Worm (Caenorhabditis elegans) whole organism, mixed stage, embryonic: ENCODE data around the gene F49C12.1.

Experiments used
- M03D4.4 ChIP-seq: sonication (generic microtip); optimal IDR thresholded peaks from 2 replicates; lab custom pipeline; 2017; ENCODE audit warnings: mild to moderate bottlenecking, missing genetic modification characterization, missing compliant biosample characterization
- bed-3 ChIP-seq: fragments of 200-800 bp; sonication (Bioruptor generic); optimal IDR thresholded peaks from 3 replicates; lab custom pipeline; 2018; ENCODE audit warnings: mild to moderate bottlenecking, missing genetic modification characterization, moderate library complexity, missing compliant biosample characterization
- blmp-1 ChIP-seq: fragments of 150-350 bp; optimal IDR thresholded peaks from 2 replicates; lab custom pipeline; 2014; ENCODE audit warnings: missing biosample characterization, missing genetic modification characterization
- ceh-39 ChIP-seq: fragments of 150-350 bp; optimal IDR thresholded peaks from 2 replicates; lab custom pipeline; 2014; ENCODE audit warnings: missing biosample characterization, missing genetic modification characterization
- ceh-43 ChIP-seq: fragments of 200-800 bp; sonication (Bioruptor generic); optimal IDR thresholded peaks from 2 replicates; lab custom pipeline; 2018; ENCODE audit warnings: mild to moderate bottlenecking, missing genetic modification characterization, moderate library complexity, missing compliant biosample characterization
- ceh-83 ChIP-seq: fragments of 200-800 bp; sonication (Bioruptor generic); optimal IDR thresholded peaks from 2 replicates; lab custom pipeline; 2018; ENCODE audit warnings: mild to moderate bottlenecking, missing genetic modification characterization, missing compliant biosample characterization
- ces-1 ChIP-seq: fragments of 150-350 bp; optimal IDR thresholded peaks from 2 replicates; lab custom pipeline; 2014; ENCODE audit warnings: missing biosample characterization, missing genetic modification reagents, missing genetic modification characterization
- cnd-1 ChIP-seq: fragments of 200-800 bp; sonication (Bioruptor generic); optimal IDR thresholded peaks from 2 replicates; lab custom pipeline; 2018; ENCODE audit warnings: mild to moderate bottlenecking, missing genetic modification characterization, missing compliant biosample characterization
- drap-1 ChIP-seq: fragments of 200-800 bp; sonication (Bioruptor generic); optimal IDR thresholded peaks from 3 replicates; lab custom pipeline; 2018; ENCODE audit warnings: mild to moderate bottlenecking, missing genetic modification characterization, missing compliant biosample characterization
- elt-1 ChIP-seq: sonication (generic microtip); optimal IDR thresholded peaks from 2 replicates; lab custom pipeline; 2017; ENCODE audit warnings: missing genetic modification characterization, mild to moderate bottlenecking, missing compliant biosample characterization, antibody characterized with exemption, moderate library complexity, borderline replicate concordance; ENCODE audit not compliant: insufficient read depth
- elt-3 ChIP-seq: fragments of 150-350 bp; optimal IDR thresholded peaks from 2 replicates; lab custom pipeline; 2014; ENCODE audit warnings: missing biosample characterization, missing genetic modification characterization
- flh-1 ChIP-seq: fragments of 200-800 bp; sonication (Bioruptor generic); optimal IDR thresholded peaks from 2 replicates; lab custom pipeline; 2018; ENCODE audit warnings: mild to moderate bottlenecking, missing genetic modification characterization, moderate library complexity, missing compliant biosample characterization
- ham-2 ChIP-seq: fragments of 200-800 bp; sonication (Bioruptor generic); optimal IDR thresholded peaks from 2 replicates; lab custom pipeline; 2018; ENCODE audit warnings: mild to moderate bottlenecking, missing genetic modification characterization, missing compliant biosample characterization
- hlh-1 ChIP-seq: fragments of 150-350 bp; optimal IDR thresholded peaks from 2 replicates; lab custom pipeline; 2014; ENCODE audit warnings: missing biosample characterization, missing genetic modification reagents, missing genetic modification characterization
- lin-13 ChIP-seq: fragments of 150-350 bp; optimal IDR thresholded peaks from 2 replicates; lab custom pipeline; 2014; ENCODE audit warnings: missing biosample characterization, missing genetic modification characterization
- lin-32 ChIP-seq: fragments of 200-800 bp; sonication (Bioruptor generic); optimal IDR thresholded peaks from 2 replicates; lab custom pipeline; 2018; ENCODE audit warnings: mild to moderate bottlenecking, missing genetic modification characterization, missing compliant biosample characterization
- lsy-2 ChIP-seq: fragments of 150-350 bp; optimal IDR thresholded peaks from 2 replicates; lab custom pipeline; 2014; ENCODE audit warnings: missing biosample characterization, missing genetic modification characterization
- mab-5 ChIP-seq: fragments of 150-350 bp; optimal IDR thresholded peaks from 2 replicates; lab custom pipeline; 2014; ENCODE audit warnings: missing biosample characterization, missing genetic modification characterization
- mep-1 ChIP-seq: fragments of 150-350 bp; optimal IDR thresholded peaks from 2 replicates; lab custom pipeline; 2017; ENCODE audit warnings: missing biosample characterization, missing genetic modification reagents, missing genetic modification characterization, inconsistent platforms
- mls-2 ChIP-seq: sonication (generic microtip); optimal IDR thresholded peaks from 2 replicates; lab custom pipeline; 2016; ENCODE audit warnings: mild to moderate bottlenecking, missing genetic modification characterization, moderate library complexity, missing compliant biosample characterization
- nhr-12 ChIP-seq: fragments of 150-350 bp; optimal IDR thresholded peaks from 2 replicates; lab custom pipeline; 2014; ENCODE audit warnings: missing biosample characterization, missing genetic modification characterization
- nhr-2 ChIP-seq: fragments of 150-350 bp; optimal IDR thresholded peaks from 2 replicates; lab custom pipeline; 2014; ENCODE audit warnings: missing biosample characterization, missing genetic modification characterization
- nhr-237 ChIP-seq: fragments of 150-350 bp; optimal IDR thresholded peaks from 2 replicates; lab custom pipeline; 2014; ENCODE audit warnings: missing biosample characterization, missing genetic modification characterization
- nhr-28 ChIP-seq: fragments of 150-350 bp; optimal IDR thresholded peaks from 2 replicates; lab custom pipeline; 2014; ENCODE audit warnings: missing biosample characterization, missing genetic modification characterization
- nhr-76 ChIP-seq: sonication (generic microtip); optimal IDR thresholded peaks from 2 replicates; lab custom pipeline; 2017; ENCODE audit warnings: missing biosample characterization, missing genetic modification characterization
- pha-4 ChIP-seq: fragments of 150-350 bp; optimal IDR thresholded peaks from 2 replicates; lab custom pipeline; 2018; ENCODE audit warnings: missing biosample characterization, missing genetic modification reagents, missing genetic modification characterization
- sem-2 ChIP-seq: fragments of 200-800 bp; sonication (Bioruptor generic); optimal IDR thresholded peaks from 2 replicates; lab custom pipeline; 2018; ENCODE audit warnings: mild to moderate bottlenecking, missing genetic modification characterization, missing compliant biosample characterization
- snpc-4 ChIP-seq: fragments of 150-350 bp; optimal IDR thresholded peaks from 2 replicates; lab custom pipeline; 2014; ENCODE audit warnings: missing biosample characterization, missing genetic modification characterization
- sptf-1 ChIP-seq: sonication (generic microtip); optimal IDR thresholded peaks from 2 replicates; lab custom pipeline; 2017; ENCODE audit warnings: mild to moderate bottlenecking, missing genetic modification characterization, moderate library complexity, missing compliant biosample characterization
- tbx-8 ChIP-seq: fragments of 200-800 bp; sonication (Bioruptor generic); optimal IDR thresholded peaks from 2 replicates; lab custom pipeline; 2018; ENCODE audit warnings: mild to moderate bottlenecking, missing genetic modification characterization, moderate library complexity, missing compliant biosample characterization
- unc-120 ChIP-seq: sonication (generic microtip); optimal IDR thresholded peaks from 2 replicates; lab custom pipeline; 2017; ENCODE audit warnings: missing genetic modification characterization, missing compliant biosample characterization; ENCODE audit not compliant: poor library complexity, severe bottlenecking
- unc-39 ChIP-seq: fragments of 150-350 bp; optimal IDR thresholded peaks from 2 replicates; lab custom pipeline; 2014; ENCODE audit warnings: missing biosample characterization, missing genetic modification characterization
- unc-62 ChIP-seq: fragments of 150-350 bp; optimal IDR thresholded peaks from 2 replicates; lab custom pipeline; 2014; ENCODE audit warnings: missing biosample characterization, missing genetic modification reagents, missing genetic modification characterization
- zip-8 ChIP-seq: fragments of 150-350 bp; optimal IDR thresholded peaks from 2 replicates; lab custom pipeline; 2014; ENCODE audit warnings: missing biosample characterization, missing genetic modification characterization
- ztf-11 ChIP-seq: fragments of 150-350 bp; optimal IDR thresholded peaks from 2 replicates; lab custom pipeline; 2014; ENCODE audit warnings: missing biosample characterization, missing genetic modification characterization

The F49C12.1 gene

ce11 chrIV:9263812-9264320 is 32.3 kb downstream of the F49C12.1 start, which contains the start of gene flh-1:
flh-1 (minus strand) TSS chrIV:9264270.
- no peak for TF ChIP-seq sem-2 (GFP tag; lab: Kevin White, UChicago)
- peak; percentile 56 for TF ChIP-seq drap-1
- TF ChIP-seq nhr-28 (tag; lab: Kevin White, UChicago) = no peak
- TF ChIP-seq pha-4 = peak; percentile 35
- TF ChIP-seq ceh-43 (GFP tag; lab: Kevin White, UChicago) = no peak
- peak; percentile 18 for TF ChIP-seq ces-1 (GFP tag; lab: Kevin White, UChicago)
- peak; percentile 64 for TF ChIP-seq hlh-1 (tag; lab: Kevin White, UChicago)
- peak; percentile 27 for TF ChIP-seq M03D4.4 (tag; lab: Kevin White, UChicago)
- no peak for TF ChIP-seq unc-39
- no peak for TF ChIP-seq unc-120 (tag; lab: Kevin White, UChicago)
- TF ChIP-seq blmp-1 (tag; lab: Kevin White, UChicago) = no peak
- TF ChIP-seq mep-1 = peak; percentile 55
- TF ChIP-seq cnd-1 (tag; lab: Kevin White, UChicago) = peak; percentile 93
- no peak for TF ChIP-seq elt-1
- TF ChIP-seq mls-2 (tag; lab: Kevin White, UChicago) = peak; percentile 68
- TF ChIP-seq sptf-1 (tag; lab: Kevin White, UChicago) = peak; percentile 69
- TF ChIP-seq nhr-237 (tag; lab: Kevin White, UChicago) = no peak
- no peak for TF ChIP-seq mab-5
- TF ChIP-seq ham-2 = no peak
- TF ChIP-seq ztf-11 = peak; percentile 37
- no peak for TF ChIP-seq lin-13 (tag; lab: Kevin White, UChicago)
- TF ChIP-seq nhr-12 = no peak
- TF ChIP-seq lsy-2 (tag; lab: Kevin White, UChicago) = no peak
- TF ChIP-seq nhr-2 (tag; lab: Kevin White, UChicago) = peak; percentile 73
- no peak for TF ChIP-seq snpc-4 (tag; lab: Kevin White, UChicago)
- peak; percentile 17 for TF ChIP-seq ceh-83 (GFP tag; lab: Kevin White, UChicago)
- TF ChIP-seq unc-62 (GFP tag; lab: Kevin White, UChicago) = peak; percentile 25
- no peak for TF ChIP-seq nhr-76 (tag; lab: Kevin White, UChicago)
- TF ChIP-seq elt-3 (tag; lab: Kevin White, UChicago) = no peak
- TF ChIP-seq ceh-39 (tag; lab: Kevin White, UChicago) = peak; percentile 42
- TF ChIP-seq tbx-8 = no peak
- no peak for TF ChIP-seq bed-3 (GFP tag; lab: Kevin White, UChicago)
- TF ChIP-seq zip-8 (tag; lab: Kevin White, UChicago) = no peak
- no peak for TF ChIP-seq flh-1 (GFP tag; lab: Kevin White, UChicago)
- TF ChIP-seq lin-32 (GFP tag; lab: Kevin White, UChicago) = peak; percentile 91
- TF ChIP-seq, all 35 proteins: peak for 15

ce11 chrIV:9262295-9262694 is 33.9 kb downstream of the F49C12.1 start:
- TF ChIP-seq ceh-39 (tag; lab: Kevin White, UChicago) (no peak), blmp-1 (tag; lab: Kevin White, UChicago) (no peak), lin-13 (tag; lab: Kevin White, UChicago) (no peak), flh-1 (GFP tag; lab: Kevin White, UChicago) (no peak), unc-39 (no peak), nhr-2 (tag; lab: Kevin White, UChicago) (no peak), ztf-11 (no peak), zip-8 (tag; lab: Kevin White, UChicago) (no peak), nhr-28 (tag; lab: Kevin White, UChicago) (no peak), snpc-4 (tag; lab: Kevin White, UChicago) (no peak), nhr-76 (tag; lab: Kevin White, UChicago) (no peak), lin-32 (GFP tag; lab: Kevin White, UChicago) (no peak), ceh-43 (GFP tag; lab: Kevin White, UChicago) (no peak), elt-1 (no peak), ces-1 (GFP tag; lab: Kevin White, UChicago) (no peak), elt-3 (tag; lab: Kevin White, UChicago) (no peak), unc-62 (GFP tag; lab: Kevin White, UChicago) (no peak), nhr-12 (no peak), M03D4.4 (tag; lab: Kevin White, UChicago) (no peak), tbx-8 (no peak)

ce11 chrIV:9261687-9262086 is 34.5 kb downstream of the F49C12.1 start, which contains the start of gene col-120:
col-120 (minus strand) TSS chrIV:9261787.
- TF ChIP-seq blmp-1 (tag; lab: Kevin White, UChicago) (no peak), ceh-83 (GFP tag; lab: Kevin White, UChicago) (no peak), mab-5 (no peak), sptf-1 (tag; lab: Kevin White, UChicago) (no peak), unc-120 (tag; lab: Kevin White, UChicago) (no peak), mep-1 (no peak), ceh-43 (GFP tag; lab: Kevin White, UChicago) (no peak), nhr-76 (tag; lab: Kevin White, UChicago) (no peak), M03D4.4 (tag; lab: Kevin White, UChicago) (no peak), zip-8 (tag; lab: Kevin White, UChicago) (no peak), lin-13 (tag; lab: Kevin White, UChicago) (no peak)
